Fruit fly (Drosophila melanogaster) whole organism, prepupa: Measurements from ENCODE around the gene Ten-m.

Experiments used
- Blimp-1 ChIP-seq: fragments of 200-800 bp; sonication (Bioruptor generic); optimal IDR thresholded peaks from 3 replicates; lab custom pipeline; 2017; ENCODE audit warnings: missing biosample characterization, missing genetic modification characterization, mild to moderate bottlenecking, moderate library complexity, missing genetic modification reagents
- CG10669 ChIP-seq: fragments of 200-800 bp; sonication (Bioruptor generic); optimal IDR thresholded peaks from 3 replicates; lab custom pipeline; 2018; ENCODE audit warnings: missing biosample characterization, mild to moderate bottlenecking, missing genetic modification characterization, moderate library complexity
- CG11294 ChIP-seq: fragments of 200-800 bp; sonication (Bioruptor generic); IDR thresholded peaks from 2 replicates; pipeline ENCODE4 v1.3.6; 2022; ENCODE audit warnings: missing biosample characterization, missing genetic modification characterization
- CG11762 ChIP-seq: fragments of 200-800 bp; sonication (Bioruptor generic); optimal IDR thresholded peaks from 3 replicates; lab custom pipeline; 2016; ENCODE audit warnings: missing biosample characterization, missing genetic modification characterization; ENCODE audit not compliant: insufficient read depth
- CG11902 ChIP-seq: fragments of 200-800 bp; sonication (Bioruptor generic); optimal IDR thresholded peaks from 3 replicates; lab custom pipeline; 2016; ENCODE audit warnings: missing biosample characterization, missing genetic modification characterization
- CG15336 ChIP-seq: fragments of 200-800 bp; sonication (Bioruptor generic); IDR thresholded peaks from 2 replicates; pipeline ENCODE4 v1.3.6; 2022; ENCODE audit warnings: missing biosample characterization, missing genetic modification characterization
- CG16779 ChIP-seq: fragments of 200-800 bp; sonication (Bioruptor generic); optimal IDR thresholded peaks from 3 replicates; lab custom pipeline; 2017; ENCODE audit warnings: missing biosample characterization, mild to moderate bottlenecking, missing genetic modification characterization
- CG31627 ChIP-seq: fragments of 200-800 bp; sonication (Bioruptor generic); optimal IDR thresholded peaks from 3 replicates; lab custom pipeline; 2016; ENCODE audit warnings: missing biosample characterization, missing genetic modification characterization
- CG32006 ChIP-seq: fragments of 200-800 bp; sonication (Bioruptor generic); optimal IDR thresholded peaks from 3 replicates; lab custom pipeline; 2017; ENCODE audit warnings: missing biosample characterization, mild to moderate bottlenecking, missing genetic modification characterization
- CG34406 ChIP-seq: fragments of 200-800 bp; sonication (Bioruptor generic); optimal IDR thresholded peaks from 3 replicates; lab custom pipeline; 2016; ENCODE audit warnings: missing biosample characterization, missing genetic modification characterization
- CG3919 ChIP-seq: fragments of 200-800 bp; sonication (Bioruptor generic); optimal IDR thresholded peaks from 3 replicates; lab custom pipeline; 2016; ENCODE audit warnings: missing biosample characterization, missing genetic modification characterization
- CG6163 ChIP-seq: fragments of 200-800 bp; sonication (Bioruptor generic); IDR thresholded peaks from 3 replicates; pipeline ENCODE4 v1.3.6; 2022; ENCODE audit warnings: missing biosample characterization, missing genetic modification characterization
- CG6276 ChIP-seq: fragments of 200-800 bp; sonication (Bioruptor generic); optimal IDR thresholded peaks from 2 replicates; lab custom pipeline; 2017; ENCODE audit warnings: missing biosample characterization, mild to moderate bottlenecking, missing genetic modification characterization
- CG6808 ChIP-seq: fragments of 200-800 bp; sonication (Bioruptor generic); optimal IDR thresholded peaks from 3 replicates; lab custom pipeline; 2017; ENCODE audit warnings: missing biosample characterization, missing genetic modification characterization, mild to moderate bottlenecking, moderate library complexity, missing genetic modification reagents
- CG7368 ChIP-seq: fragments of 200-800 bp; sonication (Bioruptor generic); optimal IDR thresholded peaks from 3 replicates; lab custom pipeline; 2016; ENCODE audit warnings: missing biosample characterization, missing genetic modification characterization
- CG8119 ChIP-seq: fragments of 200-800 bp; sonication (Bioruptor generic); IDR thresholded peaks from 3 replicates; pipeline ENCODE4 v1.3.6; 2022; ENCODE audit warnings: missing biosample characterization, missing genetic modification characterization
- CG8319 ChIP-seq: fragments of 200-800 bp; sonication (Bioruptor generic); optimal IDR thresholded peaks from 3 replicates; lab custom pipeline; 2016; ENCODE audit warnings: missing biosample characterization, missing genetic modification characterization
- CG8632 ChIP-seq: fragments of 200-800 bp; sonication (Bioruptor generic); optimal IDR thresholded peaks from 3 replicates; lab custom pipeline; 2016; ENCODE audit warnings: missing biosample characterization, missing genetic modification characterization
- CG9139 ChIP-seq: fragments of 200-800 bp; sonication (Bioruptor generic); optimal IDR thresholded peaks from 3 replicates; lab custom pipeline; 2017; ENCODE audit warnings: missing biosample characterization, mild to moderate bottlenecking, missing genetic modification characterization
- Eip75B ChIP-seq: fragments of 200-800 bp; sonication (Bioruptor generic); optimal IDR thresholded peaks from 3 replicates; lab custom pipeline; 2016; ENCODE audit warnings: missing biosample characterization, missing genetic modification characterization
- Eip78C ChIP-seq: fragments of 200-800 bp; sonication (Bioruptor generic); peaks from one replicate; lab custom pipeline; 2016; ENCODE audit warnings: missing biosample characterization, missing genetic modification characterization
- Eip93F ChIP-seq: fragments of 200-800 bp; sonication (Bioruptor generic); optimal IDR thresholded peaks from 2 replicates; lab custom pipeline; 2016; ENCODE audit warnings: missing biosample characterization, mild to moderate bottlenecking, missing genetic modification characterization
- Ets21C ChIP-seq: fragments of 200-800 bp; sonication (Bioruptor generic); optimal IDR thresholded peaks from 3 replicates; lab custom pipeline; 2016; ENCODE audit warnings: missing biosample characterization, missing genetic modification characterization
- Ets96B ChIP-seq: fragments of 200-800 bp; optimal IDR thresholded peaks from 2 replicates; lab custom pipeline; 2019; ENCODE audit warnings: missing biosample characterization, mild to moderate bottlenecking, missing genetic modification characterization, moderate library complexity
- Gug ChIP-seq: fragments of 200-800 bp; sonication (Bioruptor generic); IDR thresholded peaks from 2 replicates; pipeline ENCODE4 v1.3.6; 2022; ENCODE audit warnings: missing biosample characterization, missing genetic modification characterization
- Hr38 ChIP-seq: sonication (Bioruptor generic); optimal IDR thresholded peaks from 2 replicates; lab custom pipeline; 2016; ENCODE audit warnings: missing biosample characterization, missing genetic modification characterization
- Hr39 ChIP-seq: fragments of 200-800 bp; sonication (Bioruptor generic); optimal IDR thresholded peaks from 2 replicates; lab custom pipeline; 2016; ENCODE audit warnings: missing biosample characterization, missing genetic modification characterization
- Hr4 ChIP-seq: fragments of 200-800 bp; sonication (Bioruptor generic); optimal IDR thresholded peaks from 3 replicates; lab custom pipeline; 2016; ENCODE audit warnings: missing biosample characterization, missing genetic modification characterization
- Met ChIP-seq: fragments of 200-800 bp; sonication (Bioruptor generic); optimal IDR thresholded peaks from 3 replicates; lab custom pipeline; 2016; ENCODE audit warnings: missing biosample characterization, missing genetic modification characterization
- OdsH ChIP-seq: fragments of 200-800 bp; sonication (Bioruptor generic); optimal IDR thresholded peaks from 3 replicates; lab custom pipeline; 2016; ENCODE audit warnings: missing biosample characterization, missing genetic modification characterization
- Sox14 ChIP-seq: fragments of 200-800 bp; sonication (Bioruptor generic); optimal IDR thresholded peaks from 3 replicates; lab custom pipeline; 2016; ENCODE audit warnings: missing biosample characterization, missing genetic modification characterization
- acj6 ChIP-seq: fragments of 200-800 bp; sonication (Bioruptor generic); optimal IDR thresholded peaks from 3 replicates; lab custom pipeline; 2016; ENCODE audit warnings: missing biosample characterization, missing genetic modification characterization
- cyc ChIP-seq: fragments of 200-800 bp; sonication (Bioruptor generic); optimal IDR thresholded peaks from 3 replicates; lab custom pipeline; 2016; ENCODE audit warnings: missing biosample characterization, missing genetic modification characterization
- dsx ChIP-seq: fragments of 200-800 bp; optimal IDR thresholded peaks from 3 replicates; lab custom pipeline; 2019; ENCODE audit warnings: missing biosample characterization, mild to moderate bottlenecking, missing genetic modification characterization, moderate library complexity; ENCODE audit not compliant: poor library complexity, severe bottlenecking
- eg ChIP-seq: fragments of 200-800 bp; sonication (Bioruptor generic); IDR thresholded peaks from 3 replicates; pipeline ENCODE4 v1.3.6; 2022; ENCODE audit warnings: missing biosample characterization, missing genetic modification characterization
- esn ChIP-seq: fragments of 200-800 bp; sonication (Bioruptor generic); optimal IDR thresholded peaks from 2 replicates; lab custom pipeline; 2016; ENCODE audit warnings: missing biosample characterization, mild to moderate bottlenecking, missing genetic modification characterization, moderate library complexity
- fkh ChIP-seq: fragments of 200-800 bp; sonication (Bioruptor generic); optimal IDR thresholded peaks from 3 replicates; lab custom pipeline; 2017; ENCODE audit warnings: missing biosample characterization, mild to moderate bottlenecking, missing genetic modification characterization, moderate library complexity
- lz ChIP-seq: fragments of 200-800 bp; sonication (Bioruptor generic); optimal IDR thresholded peaks from 3 replicates; lab custom pipeline; 2016; ENCODE audit warnings: missing biosample characterization, missing genetic modification characterization
- net ChIP-seq: fragments of 200-800 bp; sonication (Bioruptor generic); optimal IDR thresholded peaks from 3 replicates; lab custom pipeline; 2016; ENCODE audit warnings: missing biosample characterization, missing genetic modification characterization
- salr ChIP-seq, 2 experiments: fragments of 200-800 bp; sonication (Bioruptor generic); optimal IDR thresholded peaks; 3 replicates each; lab custom pipeline; 2016 to 2018; ENCODE audit warnings: missing biosample characterization in 2 of 2, missing genetic modification characterization in 2 of 2, mild to moderate bottlenecking in 1 of 2
- svp ChIP-seq: fragments of 200-800 bp; sonication (Bioruptor generic); peaks from one replicate; lab custom pipeline; 2016; ENCODE audit warnings: missing biosample characterization, missing genetic modification characterization
- topi ChIP-seq: fragments of 200-800 bp; sonication (Bioruptor generic); optimal IDR thresholded peaks from 3 replicates; lab custom pipeline; 2016; ENCODE audit warnings: missing biosample characterization, missing genetic modification characterization

Gene Ten-m

DNA sequence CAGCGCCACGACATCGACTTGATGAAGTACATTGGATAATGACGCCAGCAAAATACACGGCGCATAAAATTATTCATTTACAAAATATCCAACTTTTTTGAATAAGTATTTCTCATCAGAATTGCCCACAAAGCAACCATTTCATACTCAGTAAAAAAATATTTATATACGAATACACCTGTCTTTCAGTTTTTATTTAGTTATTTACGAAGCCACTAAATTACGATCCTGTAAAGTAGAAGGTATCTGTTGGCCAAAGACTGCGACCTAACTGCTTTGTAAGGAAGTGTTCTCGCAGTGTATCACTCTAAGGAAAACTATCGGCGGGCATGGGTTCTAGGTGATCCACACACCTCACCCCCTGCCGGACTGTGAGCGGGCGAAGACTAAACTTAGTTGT is 130.5 kb downstream of the Ten-m start (continued):
- peak; percentile 35 for TF ChIP-seq net (GFP tag; lab: Kevin White, UChicago)
- no peak for TF ChIP-seq Eip75B
- no peak for TF ChIP-seq cyc (GFP tag; lab: Kevin White, UChicago)
- no peak for TF ChIP-seq CG11762 (GFP tag; lab: Kevin White, UChicago)
- no peak for TF ChIP-seq Hr38
- TF ChIP-seq CG6276 (GFP tag; lab: Kevin White, UChicago), result peak; percentile 59
- no peak for TF ChIP-seq Eip93F (GFP tag; lab: Kevin White, UChicago)
- no peak for TF ChIP-seq fkh
- TF ChIP-seq CG16779, result no peak
- no peak for TF ChIP-seq CG7368
- no peak for TF ChIP-seq topi
- TF ChIP-seq lz (GFP tag; lab: Kevin White, UChicago), result no peak
- TF ChIP-seq Met (GFP tag; lab: Kevin White, UChicago), result no peak
- TF ChIP-seq CG11294 (GFP tag; lab: Robert Waterston, UW), result peak; percentile 39; the same call in 1 of the 2 replicates
- TF ChIP-seq Ets21C (GFP tag; lab: Kevin White, UChicago), result no peak
- no peak for TF ChIP-seq CG11902 (GFP tag; lab: Kevin White, UChicago)
- TF ChIP-seq Hr39 (GFP tag; lab: Kevin White, UChicago), result no peak
- peak; percentile 53; the same call in 1 of the 2 replicates for TF ChIP-seq Gug

DNA sequence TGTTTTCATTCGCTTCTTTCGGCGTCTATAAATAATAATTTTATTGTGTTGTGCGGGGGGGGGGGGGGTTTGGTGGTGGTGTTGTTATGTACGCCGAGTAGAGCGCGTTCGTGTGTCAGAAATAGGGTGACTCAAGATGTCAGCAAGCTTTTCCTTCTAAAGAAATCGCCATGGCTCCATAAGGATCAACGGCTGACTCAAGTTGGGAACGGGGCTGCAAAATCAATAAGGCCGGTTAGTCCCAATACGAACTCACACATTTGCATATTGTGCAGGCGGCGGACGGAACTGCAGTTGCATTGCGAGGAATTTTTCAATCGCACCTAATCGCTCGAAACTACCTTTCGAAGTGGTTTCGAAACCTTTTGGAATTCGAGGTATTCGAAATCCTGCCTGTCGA is 131.0 kb downstream of the Ten-m start:
- TF ChIP-seq CG34406 (GFP tag; lab: Kevin White, UChicago) (no peak), CG6276 (GFP tag; lab: Kevin White, UChicago) (peak; percentile 37), svp (peak; percentile 7), CG15336 (GFP tag; lab: Robert Waterston, UW) (peak; percentile 69), Blimp-1 (GFP tag; lab: Kevin White, UChicago) (no peak), eg (GFP tag; lab: Robert Waterston, UW) (peak; percentile 81), Sox14 (no peak), Ets21C (GFP tag; lab: Kevin White, UChicago) (no peak), CG8319 (GFP tag; lab: Kevin White, UChicago) (no peak), CG6163 (GFP tag; lab: Robert Waterston, UW) (peak; percentile 24; the same call in 1 of the 3 replicates), CG11294 (GFP tag; lab: Robert Waterston, UW) (no peak; the same call in 1 of the 2 replicates), CG8119 (GFP tag; lab: Robert Waterston, UW) (peak; percentile 55; the same call in 2 of the 3 replicates), salr (GFP tag; optimal IDR thresholded peaks at IDR 0.05; lab: Kevin White, UChicago) (no peak)

DNA sequence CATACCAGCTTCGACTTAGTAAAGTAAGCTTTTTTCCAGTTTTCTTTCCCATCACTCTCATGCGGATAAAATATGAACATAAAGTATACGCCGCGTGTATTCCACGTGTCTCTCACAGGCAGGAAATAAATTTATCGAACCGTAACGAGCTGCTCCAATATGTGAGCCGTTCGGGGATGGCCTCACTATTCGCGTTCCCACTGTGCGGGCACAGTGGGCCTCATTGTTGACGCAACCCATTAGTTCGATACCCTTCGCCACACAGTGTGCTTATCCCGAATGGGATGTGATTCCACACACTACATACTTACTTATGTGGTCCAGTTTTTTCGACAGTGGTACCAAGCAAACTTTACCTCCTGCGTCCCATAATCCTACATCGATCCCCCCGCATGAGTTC is 131.7 kb downstream of the Ten-m start:
- TF ChIP-seq Hr4 (GFP tag; lab: Kevin White, UChicago), result peak; percentile 2
- peak; percentile 15 for TF ChIP-seq CG3919 (GFP tag; lab: Kevin White, UChicago)
- TF ChIP-seq CG32006, result peak; percentile 4
- peak; percentile 10 for TF ChIP-seq CG6808 (GFP tag; lab: Kevin White, UChicago)
- TF ChIP-seq acj6 (GFP tag; lab: Kevin White, UChicago), result no peak
- peak; percentile 70 for TF ChIP-seq Eip78C (GFP tag; lab: Kevin White, UChicago)
- no peak for TF ChIP-seq Blimp-1 (GFP tag; lab: Kevin White, UChicago)
- no peak for TF ChIP-seq esn
- no peak for TF ChIP-seq CG9139 (GFP tag; lab: Kevin White, UChicago)
- no peak for TF ChIP-seq CG10669 (GFP tag; lab: Kevin White, UChicago)
- no peak for TF ChIP-seq Ets96B (tag; lab: Kevin White, UChicago)
- 0 out of 3 replicates have a peak, but pooled peaks have one; percentile 23 for TF ChIP-seq CG8119 (GFP tag; lab: Robert Waterston, UW)
- no peak for TF ChIP-seq Gug
- TF ChIP-seq CG8632 (GFP tag; lab: Kevin White, UChicago), result no peak
- TF ChIP-seq Ets21C (GFP tag; lab: Kevin White, UChicago), result no peak
- no peak for TF ChIP-seq CG6163 (GFP tag; lab: Robert Waterston, UW)
- no peak for TF ChIP-seq CG31627 (GFP tag; lab: Kevin White, UChicago)
- no peak for TF ChIP-seq Hr39 (GFP tag; lab: Kevin White, UChicago)
- TF ChIP-seq eg (GFP tag; lab: Robert Waterston, UW), result peak; percentile 33; the same call in 1 of the 3 replicates
- no peak for TF ChIP-seq CG16779
- no peak for TF ChIP-seq CG15336 (GFP tag; lab: Robert Waterston, UW)
- TF ChIP-seq CG8319 (GFP tag; lab: Kevin White, UChicago), result no peak
- TF ChIP-seq CG11294 (GFP tag; lab: Robert Waterston, UW), result no peak
- no peak for TF ChIP-seq Met (GFP tag; lab: Kevin White, UChicago)
- TF ChIP-seq salr (GFP tag; optimal IDR thresholded peaks at IDR 0.05; lab: Kevin White, UChicago), result no peak
- peak; percentile 23 for TF ChIP-seq OdsH (GFP tag; lab: Kevin White, UChicago)
- TF ChIP-seq dsx (GFP tag; lab: Kevin White, UChicago), result no peak
